Worm (Caenorhabditis elegans) whole organism, midembryonic: ENCODE data around the gene tatn-1.

ENCODE experiments used
- cog-1 ChIP-seq: sonication (generic microtip); optimal IDR thresholded peaks from 2 replicates; lab custom pipeline; 2016; ENCODE audit warnings: missing genetic modification characterization, missing compliant biosample characterization
- flt-1 ChIP-seq: fragments of 200-800 bp; sonication (Bioruptor generic); IDR thresholded peaks from 2 replicates; pipeline ENCODE4 v1.3.6; 2022; ENCODE audit warnings: missing genetic modification characterization, missing compliant biosample characterization
- med-1 ChIP-seq: sonication (generic microtip); optimal IDR thresholded peaks from 2 replicates; lab custom pipeline; 2017; ENCODE audit warnings: missing genetic modification characterization, mild to moderate bottlenecking, missing compliant biosample characterization, antibody characterized with exemption, missing genetic modification reagents; ENCODE audit not compliant: insufficient read depth

DNA sequence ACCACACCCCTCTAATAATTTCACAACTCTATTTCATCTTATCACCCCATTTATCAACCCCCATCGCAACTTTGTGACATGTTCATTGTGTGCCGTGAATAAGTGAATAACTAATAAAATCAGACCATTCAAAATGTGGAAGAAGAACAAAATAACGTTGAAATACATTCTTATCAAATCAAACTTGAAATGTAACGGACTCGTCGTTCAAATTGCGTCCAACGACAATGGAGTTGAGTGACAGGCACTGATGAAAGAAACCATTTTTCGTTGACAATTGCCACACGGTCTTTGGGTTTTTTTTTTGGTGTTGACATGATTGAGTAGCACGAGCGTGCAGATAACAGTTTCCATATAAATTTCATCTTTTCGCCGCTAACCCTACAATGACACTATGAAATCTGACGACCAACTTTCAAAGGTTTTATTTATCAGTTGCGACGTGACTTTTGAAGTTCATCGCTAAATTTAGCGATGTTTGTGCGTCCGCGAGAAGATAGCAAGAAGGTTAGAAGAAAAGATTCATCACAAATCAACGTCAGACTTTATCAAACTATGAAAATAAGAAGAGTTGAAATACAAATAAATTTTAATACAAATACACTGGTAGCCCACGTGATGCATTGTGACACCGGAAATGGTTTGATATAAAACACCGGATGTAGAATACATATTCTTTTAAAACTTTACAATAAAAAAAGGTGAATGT lies 7.2 kb upstream of the tatn-1 start:
- TF ChIP-seq flt-1 (GFP tag; lab: Robert Waterston, UW) (no peak), cog-1 (no peak), med-1 (no peak)
